Worm (Caenorhabditis elegans) whole organism, L1 larva: ENCODE measurements around the gene fbxb-81.

Source experiments
- ceh-88 ChIP-seq: fragments of 200-800 bp; sonication (Bioruptor generic); IDR thresholded peaks from 2 replicates; pipeline ENCODE4 v1.3.6; 2022; ENCODE audit warnings: missing genetic modification characterization, missing compliant biosample characterization
- ces-1 ChIP-seq: fragments of 150-350 bp; optimal IDR thresholded peaks from 2 replicates; lab custom pipeline; 2014; ENCODE audit warnings: missing biosample characterization, missing genetic modification reagents, missing genetic modification characterization
- elt-3 ChIP-seq, 6 experiments: fragments of 150-350 bp in 1 of 6; sonication (generic microtip); optimal IDR thresholded peaks; 2 replicates each; lab custom pipeline; 2017 to 2018; ENCODE audit warnings: missing biosample characterization in 6 of 6, missing genetic modification characterization in 6 of 6, inconsistent platforms in 1 of 6
- nhr-76 ChIP-seq: sonication (generic microtip); optimal IDR thresholded peaks from 2 replicates; lab custom pipeline; 2017; ENCODE audit warnings: missing biosample characterization, missing genetic modification characterization
- zag-1 ChIP-seq: fragments of 150-350 bp; optimal IDR thresholded peaks from 2 replicates; lab custom pipeline; 2014; ENCODE audit warnings: missing biosample characterization, missing genetic modification characterization

DNA sequence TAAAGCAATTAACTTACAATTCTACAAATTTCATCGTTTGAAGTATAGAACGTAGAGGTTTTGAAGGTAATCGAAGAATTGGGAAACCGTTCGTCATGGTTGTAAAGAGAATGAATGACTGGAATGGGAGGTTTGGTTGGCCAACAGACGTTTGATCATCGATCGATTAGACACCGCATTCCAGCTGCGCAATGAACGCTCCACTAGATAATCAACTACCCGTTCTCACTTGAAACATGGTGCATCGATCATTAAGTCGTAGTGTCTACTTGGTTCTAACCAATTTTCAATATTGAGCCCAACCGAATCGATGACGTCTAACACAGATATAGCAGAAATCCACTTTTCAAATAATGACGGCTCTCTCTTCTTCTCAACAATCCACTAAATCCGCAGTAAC is 2.1 kb upstream of the fbxb-81 start, which contains the start of gene fbxb-82:
- TF ChIP-seq nhr-76 (tag; lab: Kevin White, UChicago) (no peak), elt-3 (tag; optimal IDR thresholded peaks at IDR 0.05; lab: Kevin White, UChicago) (no peak), zag-1 (tag; lab: Kevin White, UChicago) (no peak), ceh-88 (GFP tag; lab: Robert Waterston, UW) (no peak), ces-1 (GFP tag; lab: Kevin White, UChicago) (no peak)
